Worm (Caenorhabditis elegans) whole organism, L3 larva: Measurements from ENCODE around the gene pef-1.

ENCODE experiments used
- elt-2 ChIP-seq: sonication (generic microtip); optimal IDR thresholded peaks from 2 replicates; lab custom pipeline; 2016; ENCODE audit warnings: missing genetic modification reagents, mild to moderate bottlenecking, missing genetic modification characterization, missing compliant biosample characterization
- fkh-10 ChIP-seq: sonication (generic microtip); optimal IDR thresholded peaks from 2 replicates; lab custom pipeline; 2017; ENCODE audit warnings: missing biosample characterization, missing genetic modification reagents, missing genetic modification characterization

DNA sequence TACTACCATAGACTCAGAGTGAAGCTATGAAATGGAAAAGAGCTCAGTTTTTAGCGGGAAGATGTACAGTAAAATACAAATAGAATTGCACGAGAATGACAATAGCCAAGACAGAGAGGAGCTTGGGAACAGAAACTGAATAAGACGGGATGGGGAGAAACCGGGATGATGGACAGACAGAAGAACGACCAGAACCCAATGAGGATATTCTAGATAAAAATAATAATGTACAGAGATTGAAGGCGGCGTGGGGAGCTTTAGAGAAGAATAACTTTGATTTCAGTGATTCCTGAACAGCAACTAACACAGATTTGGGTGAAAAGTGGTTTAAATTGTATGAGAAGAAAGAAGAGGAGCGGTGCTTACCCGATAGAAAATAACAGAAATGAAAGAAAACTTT is 44.7 kb downstream of the pef-1 start:
- TF ChIP-seq fkh-10 (GFP tag; lab: Kevin White, UChicago) (no peak), elt-2 (tag; lab: Kevin White, UChicago) (no peak)
